Worm (Caenorhabditis elegans) whole organism, midembryonic: ENCODE results near the gene rop-1.

Source experiments
- T22C8.4 ChIP-seq: fragments of 200-800 bp; sonication (Bioruptor generic); IDR thresholded peaks from 2 replicates; pipeline ENCODE4 v1.3.6; 2022; ENCODE audit warnings: missing genetic modification characterization, missing compliant biosample characterization
- cog-1 ChIP-seq: sonication (generic microtip); optimal IDR thresholded peaks from 2 replicates; lab custom pipeline; 2016; ENCODE audit warnings: missing genetic modification characterization, missing compliant biosample characterization
- flt-1 ChIP-seq: fragments of 200-800 bp; sonication (Bioruptor generic); IDR thresholded peaks from 2 replicates; pipeline ENCODE4 v1.3.6; 2022; ENCODE audit warnings: missing genetic modification characterization, missing compliant biosample characterization
- klf-2 ChIP-seq: fragments of 200-800 bp; sonication (Bioruptor generic); conservative IDR thresholded peaks from 2 replicates; pipeline ENCODE4 v1.3.6; 2022; ENCODE audit warnings: missing genetic modification reagents, missing genetic modification characterization, missing compliant biosample characterization
- med-1 ChIP-seq: sonication (generic microtip); optimal IDR thresholded peaks from 2 replicates; lab custom pipeline; 2017; ENCODE audit warnings: missing genetic modification characterization, mild to moderate bottlenecking, missing compliant biosample characterization, antibody characterized with exemption, missing genetic modification reagents; ENCODE audit not compliant: insufficient read depth
- ref-1 ChIP-seq: fragments of 200-800 bp; sonication (Bioruptor generic); conservative IDR thresholded peaks from 2 replicates; pipeline ENCODE4 v1.3.6; 2022; ENCODE audit warnings: missing genetic modification reagents, missing genetic modification characterization, missing compliant biosample characterization
- tab-1 ChIP-seq: fragments of 200-800 bp; sonication (Bioruptor generic); IDR thresholded peaks from 2 replicates; pipeline ENCODE4 v1.3.6; 2022; ENCODE audit warnings: missing genetic modification characterization, missing compliant biosample characterization
- ztf-23 ChIP-seq: fragments of 200-800 bp; sonication (Bioruptor generic); IDR thresholded peaks from 2 replicates; pipeline ENCODE4 v1.3.6; 2022; ENCODE audit warnings: missing genetic modification reagents, missing genetic modification characterization, missing compliant biosample characterization
- ztf-29 ChIP-seq: fragments of 200-800 bp; sonication (Bioruptor generic); IDR thresholded peaks from 2 replicates; pipeline ENCODE4 v1.3.6; 2022; ENCODE audit warnings: missing genetic modification reagents, missing genetic modification characterization, missing compliant biosample characterization

rop-1 gene

ce11 chrV:10281374-10281773 is 26.5 kb upstream of the rop-1 start, which contains the start of gene lys-2:
lys-2 (minus strand) TSS chrV:10281474.
- TF ChIP-seq tab-1 (GFP tag; lab: Robert Waterston, UW) (no peak), ztf-23 (GFP tag; lab: Robert Waterston, UW) (no peak), flt-1 (GFP tag; lab: Robert Waterston, UW) (no peak), ztf-29 (GFP tag; lab: Robert Waterston, UW) (no peak), ref-1 (GFP tag; lab: Robert Waterston, UW) (no peak), cog-1 (tag; lab: Kevin White, UChicago) (no peak), med-1 (GFP tag; lab: Kevin White, UChicago) (no peak), klf-2 (GFP tag; lab: Robert Waterston, UW) (no peak), T22C8.4 (GFP tag; lab: Robert Waterston, UW) (no peak)

- TF ChIP-seq T22C8.4 (GFP tag; lab: Robert Waterston, UW) (no peak), ref-1 (GFP tag; lab: Robert Waterston, UW) (no peak), flt-1 (GFP tag; lab: Robert Waterston, UW) (no peak), ztf-29 (GFP tag; lab: Robert Waterston, UW) (no peak), cog-1 (tag; lab: Kevin White, UChicago) (no peak), klf-2 (GFP tag; lab: Robert Waterston, UW) (no peak), med-1 (GFP tag; lab: Kevin White, UChicago) (no peak), ztf-23 (GFP tag; lab: Robert Waterston, UW) (no peak), tab-1 (GFP tag; lab: Robert Waterston, UW) (no peak)
Observed at ce11 chrV:10280112-10280511, 25.3 kb upstream of the rop-1 start.

- no peak for TF ChIP-seq cog-1 (tag; lab: Kevin White, UChicago)
Observed at ce11 chrV:10277579-10277978, 22.7 kb upstream of the rop-1 start, which contains the start of gene lys-1. lys-1 (plus strand) TSS chrV:10277904.

- no peak for TF ChIP-seq tab-1 (GFP tag; lab: Robert Waterston, UW)
- no peak for TF ChIP-seq ztf-29 (GFP tag; lab: Robert Waterston, UW)
- no peak for TF ChIP-seq klf-2 (GFP tag; lab: Robert Waterston, UW)
- TF ChIP-seq ztf-23 (GFP tag; lab: Robert Waterston, UW): no peak
- no peak for TF ChIP-seq ref-1 (GFP tag; lab: Robert Waterston, UW)
- TF ChIP-seq cog-1 (tag; lab: Kevin White, UChicago): no peak
- no peak for TF ChIP-seq med-1 (GFP tag; lab: Kevin White, UChicago)
- TF ChIP-seq flt-1 (GFP tag; lab: Robert Waterston, UW): no peak
- no peak for TF ChIP-seq T22C8.4 (GFP tag; lab: Robert Waterston, UW)
Observed at ce11 chrV:10276038-10276437, 21.2 kb upstream of the rop-1 start.

ce11 chrV:10275619-10276018 is 20.8 kb upstream of the rop-1 start, which contains the start of gene Y22F5A.11:
Y22F5A.11 (minus strand) TSS chrV:10275646.
- TF ChIP-seq klf-2 (GFP tag; lab: Robert Waterston, UW) (no peak), cog-1 (tag; lab: Kevin White, UChicago) (no peak), ztf-23 (GFP tag; lab: Robert Waterston, UW) (no peak), T22C8.4 (GFP tag; lab: Robert Waterston, UW) (no peak), flt-1 (GFP tag; lab: Robert Waterston, UW) (no peak), med-1 (GFP tag; lab: Kevin White, UChicago) (no peak), ztf-29 (GFP tag; lab: Robert Waterston, UW) (no peak), ref-1 (GFP tag; lab: Robert Waterston, UW) (no peak), tab-1 (GFP tag; lab: Robert Waterston, UW) (no peak)

- no peak for TF ChIP-seq ref-1 (GFP tag; lab: Robert Waterston, UW)
- TF ChIP-seq ztf-23 (GFP tag; lab: Robert Waterston, UW): no peak
- no peak for TF ChIP-seq med-1 (GFP tag; lab: Kevin White, UChicago)
- TF ChIP-seq T22C8.4 (GFP tag; lab: Robert Waterston, UW): 0 out of 2 replicates have a peak, but pooled peaks have one; percentile 45
- no peak for TF ChIP-seq klf-2 (GFP tag; lab: Robert Waterston, UW)
- TF ChIP-seq ztf-29 (GFP tag; lab: Robert Waterston, UW): no peak
- TF ChIP-seq flt-1 (GFP tag; lab: Robert Waterston, UW): no peak
- no peak for TF ChIP-seq cog-1 (tag; lab: Kevin White, UChicago)
- no peak for TF ChIP-seq tab-1 (GFP tag; lab: Robert Waterston, UW)
Observed at ce11 chrV:10273837-10274236, 19.0 kb upstream of the rop-1 start.

ce11 chrV:10270214-10270613 is 15.4 kb upstream of the rop-1 start, which contains the start of gene ric-4:
ric-4 (minus strand) TSS chrV:10270314.
- TF ChIP-seq klf-2 (GFP tag; lab: Robert Waterston, UW) (no peak), flt-1 (GFP tag; lab: Robert Waterston, UW) (no peak), cog-1 (tag; lab: Kevin White, UChicago) (no peak), T22C8.4 (GFP tag; lab: Robert Waterston, UW) (no peak), ztf-23 (GFP tag; lab: Robert Waterston, UW) (no peak), tab-1 (GFP tag; lab: Robert Waterston, UW) (no peak), med-1 (GFP tag; lab: Kevin White, UChicago) (no peak), ztf-29 (GFP tag; lab: Robert Waterston, UW) (no peak), ref-1 (GFP tag; lab: Robert Waterston, UW) (no peak)

ce11 chrV:10266050-10266449 is 11.2 kb upstream of the rop-1 start:
- TF ChIP-seq flt-1 (GFP tag; lab: Robert Waterston, UW): no peak
- no peak for TF ChIP-seq ztf-23 (GFP tag; lab: Robert Waterston, UW)

ce11 chrV:10265019-10265418 is 10.2 kb upstream of the rop-1 start:
- TF ChIP-seq tab-1 (GFP tag; lab: Robert Waterston, UW): no peak
- no peak for TF ChIP-seq ztf-29 (GFP tag; lab: Robert Waterston, UW)
- TF ChIP-seq ztf-23 (GFP tag; lab: Robert Waterston, UW): no peak
- no peak for TF ChIP-seq T22C8.4 (GFP tag; lab: Robert Waterston, UW)
- no peak for TF ChIP-seq flt-1 (GFP tag; lab: Robert Waterston, UW)
- no peak for TF ChIP-seq ref-1 (GFP tag; lab: Robert Waterston, UW)
- no peak for TF ChIP-seq klf-2 (GFP tag; lab: Robert Waterston, UW)
- no peak for TF ChIP-seq cog-1 (tag; lab: Kevin White, UChicago)
- TF ChIP-seq med-1 (GFP tag; lab: Kevin White, UChicago): no peak
